Worm (Caenorhabditis elegans): ENCODE measurements around the gene C01G5.25.
"Not testable (repeated sequence)": the region's sequence is repeated elsewhere in the genome, so short reads cannot be mapped to it uniquely, and the experiment has no call there.

ce11 chrIV:6591010-6591746, 49.7 kb downstream of the C01G5.25 start, which contains the start of the genes nspb-1 and nspb-2:
- not testable (repeated sequence) for TF ChIP-seq jun-1 (tag; optimal IDR thresholded peaks at IDR 0.05); lin-39 (tag; optimal IDR thresholded peaks at IDR 0.05); pqm-1 (tag; optimal IDR thresholded peaks at IDR 0.05); mdl-1 (tag; optimal IDR thresholded peaks at IDR 0.05); snpc-4 (tag; optimal IDR thresholded peaks at IDR 0.05); nhr-43 (tag; optimal IDR thresholded peaks at IDR 0.05; ENCODE audit: poor library complexity, severe bottlenecking); nhr-23 (tag; optimal IDR thresholded peaks at IDR 0.05); ztf-11 (tag; optimal IDR thresholded peaks at IDR 0.05)
